Worm (Caenorhabditis elegans) whole organism, L4 larva: ENCODE results near the gene H37A05.2.

Experiments used
- F26F4.8 ChIP-seq: fragments of 200-800 bp; sonication (Bioruptor generic); conservative IDR thresholded peaks from 2 replicates; pipeline ENCODE4 v1.3.6; 2022; ENCODE audit warnings: missing genetic modification characterization, missing compliant biosample characterization
- ceh-44 ChIP-seq: fragments of 200-800 bp; sonication (Bioruptor generic); IDR thresholded peaks from 2 replicates; pipeline ENCODE4 v1.3.6; 2022; ENCODE audit warnings: missing genetic modification reagents, missing genetic modification characterization, missing compliant biosample characterization
- dpl-1 ChIP-seq: fragments of 150-350 bp; optimal IDR thresholded peaks from 2 replicates; lab custom pipeline; 2014; ENCODE audit warnings: missing biosample characterization, missing genetic modification reagents, missing genetic modification characterization
- lin-1 ChIP-seq: fragments of 200-800 bp; sonication (Bioruptor generic); IDR thresholded peaks from 2 replicates; pipeline ENCODE4 v1.3.6; 2022; ENCODE audit warnings: missing genetic modification reagents, missing genetic modification characterization, missing compliant biosample characterization
- lin-29 ChIP-seq: fragments of 200-800 bp; sonication (Bioruptor generic); IDR thresholded peaks from 2 replicates; pipeline ENCODE4 v1.3.6; 2022; ENCODE audit warnings: missing genetic modification reagents, missing genetic modification characterization, missing compliant biosample characterization
- mes-2 ChIP-seq: sonication (generic microtip); optimal IDR thresholded peaks from 2 replicates; lab custom pipeline; 2016; ENCODE audit warnings: missing genotype, mild to moderate bottlenecking, missing genetic modification characterization, missing compliant biosample characterization; ENCODE audit not compliant: poor library complexity, severe bottlenecking
- nhr-6 ChIP-seq: fragments of 150-350 bp; optimal IDR thresholded peaks from 2 replicates; lab custom pipeline; 2014; ENCODE audit warnings: missing biosample characterization, missing genetic modification characterization
- nhr-76 ChIP-seq: fragments of 150-350 bp; optimal IDR thresholded peaks from 2 replicates; lab custom pipeline; 2014; ENCODE audit warnings: missing biosample characterization, missing genetic modification characterization

DNA sequence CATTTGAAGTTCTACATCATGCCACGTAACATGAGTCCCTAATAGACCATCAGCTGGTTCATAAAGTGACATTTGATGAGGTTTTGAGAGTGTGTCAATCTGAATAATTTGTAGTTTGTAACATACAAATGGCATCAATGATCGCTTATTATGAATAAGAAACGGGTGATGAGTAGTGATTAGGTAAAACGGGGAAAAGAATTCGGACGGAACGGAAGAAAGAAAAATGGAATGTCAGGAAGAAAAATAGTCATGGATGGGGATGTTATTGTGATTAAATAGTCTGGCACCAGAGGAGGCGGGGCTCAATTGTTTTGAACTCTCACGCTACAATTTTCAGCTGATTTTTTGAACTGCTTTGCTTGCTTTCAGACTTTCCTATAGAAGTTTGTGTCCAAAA lies at the start of gene H37A05.2:
- TF ChIP-seq nhr-76 (tag; lab: Kevin White, UChicago) (no peak), nhr-6 (tag; lab: Kevin White, UChicago) (no peak), mes-2 (tag; lab: Kevin White, UChicago) (no peak), dpl-1 (GFP tag; lab: Kevin White, UChicago) (no peak), F26F4.8 (GFP tag; lab: Robert Waterston, UW) (no peak), lin-29 (GFP tag; lab: Robert Waterston, UW) (no peak), lin-1 (GFP tag; lab: Robert Waterston, UW) (no peak), ceh-44 (no peak)
